Worm (Caenorhabditis elegans): ENCODE results near the gene C05B5.17.

DNA sequence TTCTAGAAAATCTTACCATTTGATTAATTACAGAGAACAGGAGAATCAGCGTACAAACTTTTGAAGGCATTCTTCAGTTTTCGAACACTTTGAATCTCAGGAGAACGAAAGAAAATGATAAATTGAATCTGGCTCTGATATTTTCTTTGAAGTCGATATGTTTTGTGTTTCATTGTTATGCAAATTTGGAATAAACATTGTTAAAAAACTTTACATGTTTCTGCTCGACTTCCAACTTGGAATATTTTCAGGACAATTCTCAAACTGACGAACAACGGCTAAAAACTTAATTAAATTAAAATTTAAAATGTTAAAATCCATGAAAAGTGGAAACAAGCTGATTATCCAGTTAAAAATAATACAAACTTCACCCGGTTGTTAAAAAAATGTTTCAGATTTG lies 10.8 kb downstream of the C05B5.17 start, which contains the start of gene C05B5.1:
- TF ChIP-seq lin-35 (GFP tag; optimal IDR thresholded peaks at IDR 0.05) (no peak), ama-1 (optimal IDR thresholded peaks at IDR 0.05) (no peak), nhr-76 (tag; optimal IDR thresholded peaks at IDR 0.05) (no peak), lir-3 (tag; optimal IDR thresholded peaks at IDR 0.05; ENCODE audit: poor library complexity) (no peak), fkh-8 (tag; optimal IDR thresholded peaks at IDR 0.05) (no peak), ceh-82 (tag; optimal IDR thresholded peaks at IDR 0.05) (no peak), nhr-11 (tag; optimal IDR thresholded peaks at IDR 0.05) (no peak), C04F5.9 (tag; optimal IDR thresholded peaks at IDR 0.05) (no peak), sptf-1 (tag; optimal IDR thresholded peaks at IDR 0.05) (no peak), pqm-1 (tag; optimal IDR thresholded peaks at IDR 0.05) (no peak), snpc-4 (tag; optimal IDR thresholded peaks at IDR 0.05) (no peak), pag-3 (tag; optimal IDR thresholded peaks at IDR 0.05; ENCODE audit: borderline replicate concordance, insufficient read depth) (no peak)
